Fruit fly (Drosophila melanogaster) whole organism, pupa: Measurements from ENCODE around the gene Sxl.

Source experiments
- gl ChIP-seq: fragments of 200-800 bp; sonication (Bioruptor generic); optimal IDR thresholded peaks from 2 replicates; lab custom pipeline; 2018; ENCODE audit warnings: missing biosample characterization, mild to moderate bottlenecking, missing genetic modification characterization
- rn ChIP-seq: fragments of 200-800 bp; sonication (Bioruptor generic); IDR thresholded peaks from 2 replicates; pipeline ENCODE4 v1.3.6; 2022; ENCODE audit warnings: missing biosample characterization, missing genetic modification characterization

DNA sequence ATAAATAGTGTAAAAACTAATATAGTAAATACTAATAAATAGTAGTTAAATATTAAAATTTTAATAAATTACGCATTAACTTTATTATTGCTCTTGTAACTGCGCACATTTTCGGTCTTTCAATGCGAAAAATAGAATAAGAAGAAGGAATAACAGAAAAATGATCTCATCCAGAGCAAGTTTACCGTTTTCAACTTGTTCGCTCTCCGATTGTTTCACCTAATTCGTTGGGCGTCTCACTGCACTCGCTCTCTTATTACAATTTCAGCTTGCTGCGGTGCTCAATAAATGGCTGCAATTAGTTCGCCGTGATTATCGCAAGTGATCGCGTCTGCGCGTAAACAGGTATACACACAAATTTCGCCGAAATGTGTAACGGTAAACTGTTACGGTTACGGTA lies 39.6 kb upstream of the Sxl start, which contains the start of gene Cph:
- TF ChIP-seq gl (no peak), rn (GFP tag; lab: Robert Waterston, UW) (no peak)
